Fruit fly (Drosophila melanogaster) whole organism, prepupa: ENCODE results near the gene CycA.
A peak's percentile ranks its signal among the peaks of the same experiment; 100 is the strongest.

Experiments
- CG10631 ChIP-seq: fragments of 200-800 bp; sonication (Bioruptor generic); optimal IDR thresholded peaks from 2 replicates; lab custom pipeline; 2016; ENCODE audit warnings: missing biosample characterization, missing genetic modification characterization
- CG10669 ChIP-seq: fragments of 200-800 bp; sonication (Bioruptor generic); optimal IDR thresholded peaks from 3 replicates; lab custom pipeline; 2018; ENCODE audit warnings: missing biosample characterization, mild to moderate bottlenecking, missing genetic modification characterization, moderate library complexity
- CG11902 ChIP-seq: fragments of 200-800 bp; sonication (Bioruptor generic); optimal IDR thresholded peaks from 3 replicates; lab custom pipeline; 2016; ENCODE audit warnings: missing biosample characterization, missing genetic modification characterization
- CG15336 ChIP-seq: fragments of 200-800 bp; sonication (Bioruptor generic); IDR thresholded peaks from 2 replicates; pipeline ENCODE4 v1.3.6; 2022; ENCODE audit warnings: missing biosample characterization, missing genetic modification characterization
- CG1621 ChIP-seq: fragments of 200-800 bp; sonication (Bioruptor generic); optimal IDR thresholded peaks from 3 replicates; lab custom pipeline; 2018; ENCODE audit warnings: missing biosample characterization, mild to moderate bottlenecking, missing genetic modification characterization
- CG16779 ChIP-seq: fragments of 200-800 bp; sonication (Bioruptor generic); optimal IDR thresholded peaks from 3 replicates; lab custom pipeline; 2017; ENCODE audit warnings: missing biosample characterization, mild to moderate bottlenecking, missing genetic modification characterization
- CG3032 ChIP-seq: fragments of 200-800 bp; optimal IDR thresholded peaks from 2 replicates; lab custom pipeline; 2019; ENCODE audit warnings: missing biosample characterization, mild to moderate bottlenecking, missing genetic modification characterization, moderate library complexity
- CG31627 ChIP-seq: fragments of 200-800 bp; sonication (Bioruptor generic); optimal IDR thresholded peaks from 3 replicates; lab custom pipeline; 2016; ENCODE audit warnings: missing biosample characterization, missing genetic modification characterization
- CG3919 ChIP-seq: fragments of 200-800 bp; sonication (Bioruptor generic); optimal IDR thresholded peaks from 3 replicates; lab custom pipeline; 2016; ENCODE audit warnings: missing biosample characterization, missing genetic modification characterization
- CG6276 ChIP-seq: fragments of 200-800 bp; sonication (Bioruptor generic); optimal IDR thresholded peaks from 2 replicates; lab custom pipeline; 2017; ENCODE audit warnings: missing biosample characterization, mild to moderate bottlenecking, missing genetic modification characterization
- CG6792 ChIP-seq: fragments of 200-800 bp; sonication (Bioruptor generic); optimal IDR thresholded peaks from 3 replicates; lab custom pipeline; 2016; ENCODE audit warnings: missing biosample characterization, missing genetic modification characterization
- CG6808 ChIP-seq: fragments of 200-800 bp; sonication (Bioruptor generic); optimal IDR thresholded peaks from 3 replicates; lab custom pipeline; 2017; ENCODE audit warnings: missing biosample characterization, missing genetic modification characterization, mild to moderate bottlenecking, moderate library complexity, missing genetic modification reagents
- CG6854 ChIP-seq: fragments of 200-800 bp; sonication (Bioruptor generic); optimal IDR thresholded peaks from 2 replicates; lab custom pipeline; 2017; ENCODE audit warnings: missing biosample characterization, mild to moderate bottlenecking, missing genetic modification characterization
- CG7368 ChIP-seq: fragments of 200-800 bp; sonication (Bioruptor generic); optimal IDR thresholded peaks from 3 replicates; lab custom pipeline; 2016; ENCODE audit warnings: missing biosample characterization, missing genetic modification characterization
- CG8119 ChIP-seq: fragments of 200-800 bp; sonication (Bioruptor generic); IDR thresholded peaks from 3 replicates; pipeline ENCODE4 v1.3.6; 2022; ENCODE audit warnings: missing biosample characterization, missing genetic modification characterization
- CG8319 ChIP-seq: fragments of 200-800 bp; sonication (Bioruptor generic); optimal IDR thresholded peaks from 3 replicates; lab custom pipeline; 2016; ENCODE audit warnings: missing biosample characterization, missing genetic modification characterization
- CG8632 ChIP-seq: fragments of 200-800 bp; sonication (Bioruptor generic); optimal IDR thresholded peaks from 3 replicates; lab custom pipeline; 2016; ENCODE audit warnings: missing biosample characterization, missing genetic modification characterization
- CG9139 ChIP-seq: fragments of 200-800 bp; sonication (Bioruptor generic); optimal IDR thresholded peaks from 3 replicates; lab custom pipeline; 2017; ENCODE audit warnings: missing biosample characterization, mild to moderate bottlenecking, missing genetic modification characterization
- Eip75B ChIP-seq: fragments of 200-800 bp; sonication (Bioruptor generic); optimal IDR thresholded peaks from 3 replicates; lab custom pipeline; 2016; ENCODE audit warnings: missing biosample characterization, missing genetic modification characterization
- Eip78C ChIP-seq: fragments of 200-800 bp; sonication (Bioruptor generic); peaks from one replicate; lab custom pipeline; 2016; ENCODE audit warnings: missing biosample characterization, missing genetic modification characterization
- Eip93F ChIP-seq: fragments of 200-800 bp; sonication (Bioruptor generic); optimal IDR thresholded peaks from 2 replicates; lab custom pipeline; 2016; ENCODE audit warnings: missing biosample characterization, mild to moderate bottlenecking, missing genetic modification characterization
- Ets96B ChIP-seq: fragments of 200-800 bp; optimal IDR thresholded peaks from 2 replicates; lab custom pipeline; 2019; ENCODE audit warnings: missing biosample characterization, mild to moderate bottlenecking, missing genetic modification characterization, moderate library complexity
- Gug ChIP-seq: fragments of 200-800 bp; sonication (Bioruptor generic); IDR thresholded peaks from 2 replicates; pipeline ENCODE4 v1.3.6; 2022; ENCODE audit warnings: missing biosample characterization, missing genetic modification characterization
- Hr39 ChIP-seq: fragments of 200-800 bp; sonication (Bioruptor generic); optimal IDR thresholded peaks from 2 replicates; lab custom pipeline; 2016; ENCODE audit warnings: missing biosample characterization, missing genetic modification characterization
- Hr4 ChIP-seq: fragments of 200-800 bp; sonication (Bioruptor generic); optimal IDR thresholded peaks from 3 replicates; lab custom pipeline; 2016; ENCODE audit warnings: missing biosample characterization, missing genetic modification characterization
- achi ChIP-seq: fragments of 200-800 bp; sonication (Bioruptor generic); optimal IDR thresholded peaks from 3 replicates; lab custom pipeline; 2016; ENCODE audit warnings: missing biosample characterization, missing genetic modification characterization
- dsx ChIP-seq: fragments of 200-800 bp; optimal IDR thresholded peaks from 3 replicates; lab custom pipeline; 2019; ENCODE audit warnings: missing biosample characterization, mild to moderate bottlenecking, missing genetic modification characterization, moderate library complexity; ENCODE audit not compliant: poor library complexity, severe bottlenecking
- fd59A ChIP-seq: fragments of 200-800 bp; sonication (Bioruptor generic); optimal IDR thresholded peaks from 2 replicates; lab custom pipeline; 2017; ENCODE audit warnings: missing biosample characterization, mild to moderate bottlenecking, missing genetic modification characterization, missing genetic modification reagents
- lz ChIP-seq: fragments of 200-800 bp; sonication (Bioruptor generic); optimal IDR thresholded peaks from 3 replicates; lab custom pipeline; 2016; ENCODE audit warnings: missing biosample characterization, missing genetic modification characterization
- pdm3 ChIP-seq: fragments of 200-800 bp; sonication (Bioruptor generic); optimal IDR thresholded peaks from 3 replicates; lab custom pipeline; 2016; ENCODE audit warnings: missing biosample characterization, missing genetic modification characterization
- salr ChIP-seq, 2 experiments: fragments of 200-800 bp; sonication (Bioruptor generic); optimal IDR thresholded peaks; 3 replicates each; lab custom pipeline; 2016 to 2018; ENCODE audit warnings: missing biosample characterization in 2 of 2, missing genetic modification characterization in 2 of 2, mild to moderate bottlenecking in 1 of 2
- ss ChIP-seq, 2 experiments: fragments of 200-800 bp; sonication (Bioruptor generic); optimal IDR thresholded peaks; 2 replicates in 1 of 2; 3 replicates in 1 of 2; lab custom pipeline; 2017 to 2018; ENCODE audit warnings: mild to moderate bottlenecking in 2 of 2, missing biosample characterization in 2 of 2, missing genetic modification characterization in 2 of 2, moderate library complexity in 1 of 2
- svp ChIP-seq: fragments of 200-800 bp; sonication (Bioruptor generic); peaks from one replicate; lab custom pipeline; 2016; ENCODE audit warnings: missing biosample characterization, missing genetic modification characterization
- vri ChIP-seq: fragments of 200-800 bp; sonication (Bioruptor generic); optimal IDR thresholded peaks from 3 replicates; lab custom pipeline; 2016; ENCODE audit warnings: missing biosample characterization, mild to moderate bottlenecking, missing genetic modification characterization

Gene CycA

DNA sequence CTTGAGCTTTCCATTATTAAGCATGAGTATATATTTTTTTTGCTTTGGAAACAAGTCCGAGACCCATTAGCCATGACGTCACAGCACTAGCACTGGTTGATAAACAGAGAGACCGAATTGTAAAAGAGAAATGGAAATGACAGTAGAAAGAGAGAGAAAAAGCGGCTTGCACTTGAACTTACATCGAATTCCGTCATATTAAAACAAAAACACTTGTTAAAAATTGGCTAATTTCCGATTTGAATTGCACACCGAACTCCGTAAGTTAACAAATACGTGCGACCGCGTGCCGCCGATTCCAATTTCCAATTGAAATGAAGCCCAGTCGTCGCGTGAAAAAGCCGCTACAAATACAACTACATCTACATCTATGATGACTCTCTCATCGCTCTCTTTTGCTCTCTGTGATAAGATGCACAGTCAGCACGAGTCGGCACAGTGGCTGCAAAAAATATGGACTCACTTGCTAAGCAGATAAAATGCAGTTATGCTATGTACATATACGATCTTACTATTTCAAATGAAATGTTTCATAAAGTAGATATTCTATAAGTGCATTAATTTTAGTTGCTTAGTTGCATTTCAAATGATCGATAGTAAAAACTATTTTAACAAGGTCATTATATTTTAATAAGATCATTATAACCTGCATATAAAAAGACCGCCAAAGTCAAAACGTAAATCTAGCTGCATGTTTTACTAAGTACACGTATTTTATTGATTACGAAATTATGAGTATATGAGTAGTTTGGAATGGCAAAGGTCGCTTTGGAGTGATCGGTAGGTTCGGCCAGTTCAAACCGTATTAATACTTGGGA lies 13.5 kb downstream of the CycA start (continued):
- TF ChIP-seq Ets96B (tag; lab: Kevin White, UChicago): peak; percentile 5
- TF ChIP-seq CG6808 (GFP tag; lab: Kevin White, UChicago): peak; percentile 57
- TF ChIP-seq CG8632 (GFP tag; lab: Kevin White, UChicago): peak; percentile 6
- no peak for TF ChIP-seq ss (GFP tag; optimal IDR thresholded peaks at IDR 0.05; lab: Kevin White, UChicago)
- no peak for TF ChIP-seq CG7368 (GFP tag; lab: Kevin White, UChicago)
- peak; percentile 43 for TF ChIP-seq pdm3 (GFP tag; lab: Kevin White, UChicago)
- peak; percentile 64 for TF ChIP-seq Eip78C (GFP tag; lab: Kevin White, UChicago)
- TF ChIP-seq CG9139 (GFP tag; lab: Kevin White, UChicago): no peak
- TF ChIP-seq CG6276 (GFP tag; lab: Kevin White, UChicago): no peak

DNA sequence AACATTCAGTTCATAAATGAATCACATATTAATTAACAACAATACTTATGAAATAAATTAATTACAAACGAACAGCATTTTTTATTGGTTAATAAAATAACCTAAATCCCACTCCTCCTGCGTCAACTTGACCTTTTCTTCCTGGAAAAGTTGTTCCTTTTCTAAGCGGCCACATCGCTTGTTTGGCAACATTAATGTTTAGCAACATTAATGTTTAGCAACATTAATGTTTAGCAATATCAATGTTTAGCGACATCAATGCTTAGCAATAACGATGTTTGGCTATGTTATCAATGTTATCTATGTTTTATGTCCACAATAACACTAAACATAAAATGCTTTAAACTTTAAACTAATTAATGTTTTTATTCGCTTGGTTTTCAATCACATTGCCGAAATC lies 16.7 kb downstream of the CycA start:
- TF ChIP-seq lz (GFP tag; lab: Kevin White, UChicago) (no peak), CG10669 (no peak)

DNA sequence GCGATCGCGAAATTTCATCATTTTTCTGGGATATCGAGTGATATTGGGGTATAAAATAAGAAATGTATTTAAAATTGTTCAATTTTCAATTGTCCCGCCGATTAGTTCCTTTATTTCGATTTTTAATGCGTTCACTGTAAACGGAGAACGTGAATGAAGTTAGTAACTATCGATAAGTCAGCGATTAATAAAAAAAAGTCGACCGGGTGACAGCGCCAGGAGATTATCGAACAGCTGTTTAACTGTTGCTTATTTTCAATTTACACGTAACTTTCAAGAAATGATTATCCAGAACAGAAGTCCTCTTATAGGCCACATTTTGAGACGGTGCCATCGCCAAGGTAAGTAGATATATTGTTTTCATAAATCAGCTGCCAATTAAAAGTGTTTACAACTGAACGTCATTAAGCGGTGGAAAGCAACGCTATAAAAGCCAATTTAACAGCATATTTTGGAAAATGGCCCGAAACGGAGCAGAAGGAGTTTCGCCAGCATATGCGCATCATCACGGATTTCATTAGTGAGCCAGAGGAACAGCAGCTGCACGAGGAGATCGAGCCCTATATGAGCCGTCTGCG lies 18.1 kb downstream of the CycA start, which contains the start of gene CG14130:
CG14130 (plus strand) TSS at position 225 of the 578 bp plus-strand sequence.
- TF ChIP-seq dsx (GFP tag; lab: Kevin White, UChicago) (no peak), CG7368 (GFP tag; lab: Kevin White, UChicago) (no peak), CG3032 (tag; lab: Kevin White, UChicago) (no peak), Hr39 (no peak), CG10631 (no peak), achi (GFP tag; lab: Kevin White, UChicago) (peak; percentile 71), CG6792 (no peak), pdm3 (GFP tag; lab: Kevin White, UChicago) (no peak)

DNA sequence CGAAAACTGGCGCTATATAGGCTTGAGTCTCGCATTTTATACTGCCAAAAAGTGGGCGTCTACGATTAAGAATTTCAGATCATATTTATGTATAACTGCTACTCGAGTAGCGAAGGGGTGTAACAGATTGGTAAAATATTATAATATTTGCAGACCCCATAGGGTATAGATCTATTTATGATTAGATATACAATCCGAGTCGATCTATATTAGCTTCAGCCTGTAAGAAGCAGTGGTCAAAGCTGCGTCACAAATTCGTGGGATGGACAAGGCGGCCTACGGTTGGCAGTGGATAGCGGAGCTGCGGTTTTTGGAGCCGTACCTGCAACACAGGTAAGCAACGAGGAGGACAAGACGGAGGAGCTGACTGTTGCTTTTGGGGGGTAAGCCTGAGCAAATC lies 18.7 kb downstream of the CycA start, which contains the start of gene Cubn2:
Cubn2 (minus strand) TSS at position 101 of the 400 bp plus-strand sequence.
- no peak for TF ChIP-seq CG8319
- no peak for TF ChIP-seq svp (GFP tag; lab: Kevin White, UChicago)
- TF ChIP-seq CG31627: no peak
- TF ChIP-seq CG6854: no peak
- no peak for TF ChIP-seq Gug (GFP tag; lab: Robert Waterston, UW)
- TF ChIP-seq pdm3 (GFP tag; lab: Kevin White, UChicago): no peak
- no peak for TF ChIP-seq CG11902 (GFP tag; lab: Kevin White, UChicago)
- TF ChIP-seq CG1621: no peak
- no peak for TF ChIP-seq salr (GFP tag; optimal IDR thresholded peaks at IDR 0.05; lab: Kevin White, UChicago)
- TF ChIP-seq CG3919 (GFP tag; lab: Kevin White, UChicago): no peak
- TF ChIP-seq vri: no peak
- no peak for TF ChIP-seq fd59A (GFP tag; lab: Kevin White, UChicago)
- TF ChIP-seq CG15336: no peak
- TF ChIP-seq Eip75B (GFP tag; lab: Kevin White, UChicago): no peak
- TF ChIP-seq CG16779 (tag; lab: Kevin White, UChicago): no peak
- TF ChIP-seq Eip93F (GFP tag; lab: Kevin White, UChicago): no peak
- TF ChIP-seq Hr4 (GFP tag; lab: Kevin White, UChicago): no peak
- no peak for TF ChIP-seq CG8119 (GFP tag; lab: Robert Waterston, UW)
